Fruit fly (Drosophila melanogaster): ENCODE measurements around the gene ebd1.

DNA sequence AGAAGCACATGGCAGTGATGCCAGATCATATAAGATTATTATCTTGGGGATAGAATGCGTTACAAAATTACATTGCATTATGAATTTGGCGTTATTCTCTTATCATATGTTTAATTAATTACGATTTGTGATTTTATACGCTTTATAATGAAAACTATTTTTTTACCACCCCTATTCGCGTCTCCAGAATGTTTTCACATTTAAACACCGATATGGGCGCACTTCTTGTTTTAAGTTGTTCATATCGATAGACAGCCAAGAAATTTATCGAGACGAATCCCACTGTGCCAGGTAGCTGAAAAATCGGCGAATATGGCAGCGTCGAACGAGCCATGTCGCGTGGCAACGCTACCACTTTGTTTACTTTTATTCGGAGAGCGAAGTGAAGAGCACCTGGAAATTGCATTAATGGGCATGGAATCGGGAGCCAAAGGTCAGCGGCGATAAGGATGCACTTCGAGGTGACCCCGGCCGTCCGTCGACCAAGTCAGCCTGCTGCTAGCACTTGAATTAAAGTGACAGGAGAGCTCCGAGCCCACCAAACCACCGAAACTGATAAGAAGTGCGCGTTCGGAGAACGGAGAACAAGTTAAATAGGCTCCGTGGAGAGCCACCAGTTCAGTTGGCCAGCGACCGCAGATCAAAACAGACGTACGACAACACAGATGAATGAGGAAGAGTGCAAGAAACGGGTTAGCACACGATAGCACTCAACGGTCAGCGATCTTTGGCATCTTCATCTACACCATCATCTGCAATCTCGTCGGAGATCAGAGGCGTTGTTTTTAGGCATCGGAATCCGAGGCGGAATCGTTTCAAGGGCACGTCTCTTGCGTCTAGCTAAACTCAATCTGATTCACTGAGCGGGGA, 37.0 kb downstream of the ebd1 start, which contains the start of gene Gale:
- TF ChIP-seq bab1 (GFP tag; optimal IDR thresholded peaks at IDR 0.05): no peak
- no peak for TF ChIP-seq Crg-1 (GFP tag; optimal IDR thresholded peaks at IDR 0.05)
